Fruit fly (Drosophila melanogaster): ENCODE data around the gene CG5439.
A peak's percentile ranks its signal among the peaks of the same experiment; 100 is the strongest.

Gene CG5439

dm6 chr2L:13191894-13192293, 14.9 kb downstream of the CG5439 start, which contains the start of the genes CG16974 and Edem2 (continued):
- TF ChIP-seq CG13775 (GFP tag; optimal IDR thresholded peaks at IDR 0.05) (peak; percentile 79), CG13123 (GFP tag; optimal IDR thresholded peaks at IDR 0.05) (peak; percentile 64), Usf (GFP tag; optimal IDR thresholded peaks at IDR 0.05) (peak; percentile 3), MTF-1 (GFP tag; optimal IDR thresholded peaks at IDR 0.05; ENCODE audit: borderline replicate concordance) (no peak), NC2α (GFP tag; optimal IDR thresholded peaks at IDR 0.05) (no peak), Kr (GFP tag; optimal IDR thresholded peaks at IDR 0.05) (no peak), Chrac-16 (GFP tag; optimal IDR thresholded peaks at IDR 0.05) (peak; percentile 82), Ssrp (tag; optimal IDR thresholded peaks at IDR 0.05) (peak; percentile 60), fd3F (GFP tag; optimal IDR thresholded peaks at IDR 0.05) (peak; percentile 30), Lim3 (GFP tag; IDR thresholded peaks at IDR 0.05) (no peak), CG12769 (tag; optimal IDR thresholded peaks at IDR 0.05) (no peak), zfh2 (GFP tag; optimal IDR thresholded peaks at IDR 0.05) (peak; percentile 58), Stat92E (GFP tag; optimal IDR thresholded peaks at IDR 0.05) (no peak), CG6813 (GFP tag; optimal IDR thresholded peaks at IDR 0.05) (no peak), ems (GFP tag; optimal IDR thresholded peaks at IDR 0.05) (peak; percentile 54), Gug (GFP tag; IDR thresholded peaks at IDR 0.05) (peak; percentile 84), CG1792 (GFP tag; optimal IDR thresholded peaks at IDR 0.05) (no peak), knrl (GFP tag; IDR thresholded peaks at IDR 0.05; ENCODE audit: partially characterized antibody) (peak; percentile 48), CG8478 (optimal IDR thresholded peaks at IDR 0.05) (no peak), Bteb2 (GFP tag; optimal IDR thresholded peaks at IDR 0.05) (peak; percentile 8), lov (optimal IDR thresholded peaks at IDR 0.05) (no peak), lov (GFP tag; IDR thresholded peaks at IDR 0.05) (no peak), br (optimal IDR thresholded peaks at IDR 0.05) (no peak), Vsx1 (GFP tag; optimal IDR thresholded peaks at IDR 0.05) (no peak), CG12219 (GFP tag; optimal IDR thresholded peaks at IDR 0.05) (no peak), Aef1 (GFP tag; IDR thresholded peaks at IDR 0.05) (peak; percentile 70), CG17802 (tag; optimal IDR thresholded peaks at IDR 0.05) (peak; percentile 20), wdn (GFP tag; IDR thresholded peaks at IDR 0.05) (peak; percentile 78), usp (GFP tag; optimal IDR thresholded peaks at IDR 0.05) (no peak), CG6254 (GFP tag; optimal IDR thresholded peaks at IDR 0.05) (no peak), CG17328 (GFP tag; IDR thresholded peaks at IDR 0.05) (peak; percentile 70), sna (GFP tag; IDR thresholded peaks at IDR 0.05; ENCODE audit: partially characterized antibody) (no peak), CG4707 (GFP tag; optimal IDR thresholded peaks at IDR 0.05) (no peak), dm (GFP tag; optimal IDR thresholded peaks at IDR 0.05) (peak; percentile 5), CG8924 (tag; optimal IDR thresholded peaks at IDR 0.05) (peak; percentile 69), disco-r (GFP tag; optimal IDR thresholded peaks at IDR 0.05) (no peak), CG3163 (GFP tag; optimal IDR thresholded peaks at IDR 0.05) (no peak), abd-A (tag; optimal IDR thresholded peaks at IDR 0.05) (no peak), hbn (GFP tag; IDR thresholded peaks at IDR 0.05; ENCODE audit: partially characterized antibody) (no peak), HLH54F (GFP tag; optimal IDR thresholded peaks at IDR 0.05) (peak; percentile 12), klu (GFP tag; IDR thresholded peaks at IDR 0.05) (peak; percentile 73), emc (GFP tag; optimal IDR thresholded peaks at IDR 0.05) (no peak), grau (tag; optimal IDR thresholded peaks at IDR 0.05) (peak; percentile 73), caup (GFP tag; optimal IDR thresholded peaks at IDR 0.05; ENCODE audit: severe bottlenecking) (peak; percentile 64), ac (GFP tag; optimal IDR thresholded peaks at IDR 0.05) (no peak), pita (GFP tag; optimal IDR thresholded peaks at IDR 0.05) (no peak), CG2199 (GFP tag; IDR thresholded peaks at IDR 0.05) (no peak), CG12155 (GFP tag; optimal IDR thresholded peaks at IDR 0.05) (peak; percentile 84), lilli (GFP tag; optimal IDR thresholded peaks at IDR 0.05) (peak; percentile 79), CG30020 (tag; optimal IDR thresholded peaks at IDR 0.05) (peak; percentile 66), CG17385 (GFP tag; optimal IDR thresholded peaks at IDR 0.05) (no peak), CG30431 (GFP tag; optimal IDR thresholded peaks at IDR 0.05) (peak; percentile 4)
